Worm (Caenorhabditis elegans): ENCODE results near the gene F46B3.7.

ce11 chrV:20633619-20634018, 15.1 kb upstream of the F46B3.7 start, which contains the start of gene F46B3.15:
- TF ChIP-seq ces-1 (GFP tag; optimal IDR thresholded peaks at IDR 0.05) (no peak), nhr-77 (tag; optimal IDR thresholded peaks at IDR 0.05) (no peak), hlh-4 (tag; optimal IDR thresholded peaks at IDR 0.05) (no peak), aly-2 (tag; optimal IDR thresholded peaks at IDR 0.05) (no peak), F16B12.6 (tag; optimal IDR thresholded peaks at IDR 0.05) (no peak), aha-1 (tag; optimal IDR thresholded peaks at IDR 0.05) (no peak), nhr-11 (tag; optimal IDR thresholded peaks at IDR 0.05) (no peak), elt-3 (tag; optimal IDR thresholded peaks at IDR 0.05) (no peak), mep-1 (tag; optimal IDR thresholded peaks at IDR 0.05) (no peak), zag-1 (tag; optimal IDR thresholded peaks at IDR 0.05) (no peak), egl-27 (tag; optimal IDR thresholded peaks at IDR 0.05) (no peak), ceh-82 (tag; optimal IDR thresholded peaks at IDR 0.05) (no peak)

Measured in whole organism, L1 larva.